Fruit fly (Drosophila melanogaster) whole organism, wandering third instar larva: Measurements from ENCODE around the gene Cpr76Ba.
"Not testable (repeated sequence)": the region's sequence is repeated elsewhere in the genome, so short reads cannot be mapped to it uniquely, and the experiment has no call there.

Experiments used
- Abd-B ChIP-seq: fragments of >200 bp; optimal IDR thresholded peaks from 2 replicates; lab custom pipeline; 2017; ENCODE audit warnings: missing biosample characterization, missing genetic modification characterization
- CG9705 ChIP-seq: fragments of 200-800 bp; sonication (Bioruptor generic); optimal IDR thresholded peaks from 2 replicates; lab custom pipeline; 2018; ENCODE audit warnings: missing biosample characterization, mild to moderate bottlenecking, missing genetic modification characterization
- CrebA ChIP-seq: fragments of 200-800 bp; sonication (Bioruptor generic); optimal IDR thresholded peaks from 2 replicates; lab custom pipeline; 2016; ENCODE audit warnings: missing biosample characterization, mild to moderate bottlenecking, missing genetic modification characterization, borderline replicate concordance
- Dfd ChIP-seq: fragments of >200 bp; optimal IDR thresholded peaks from 2 replicates; lab custom pipeline; 2017; ENCODE audit warnings: missing biosample characterization, missing genetic modification characterization
- Dif ChIP-seq: fragments of 200-275, 200-300 bp; sonication (Bioruptor generic); optimal IDR thresholded peaks from 2 replicates; lab custom pipeline; 2018; ENCODE audit warnings: missing biosample characterization, missing genetic modification characterization; ENCODE audit not compliant: partially characterized antibody
- GATAd ChIP-seq: sonication (Bioruptor generic); optimal IDR thresholded peaks from 2 replicates; lab custom pipeline; 2016; ENCODE audit warnings: missing biosample characterization, missing genetic modification characterization
- HLH106 ChIP-seq: fragments of 200-800 bp; optimal IDR thresholded peaks from 3 replicates; lab custom pipeline; 2019; ENCODE audit warnings: missing biosample characterization, mild to moderate bottlenecking, missing genetic modification characterization, moderate library complexity
- Hnf4 ChIP-seq: fragments of 200-800 bp; sonication (Bioruptor generic); optimal IDR thresholded peaks from 2 replicates; lab custom pipeline; 2016; ENCODE audit warnings: missing biosample characterization, mild to moderate bottlenecking, missing genetic modification characterization
- Hr78 ChIP-seq: fragments of >200 bp; optimal IDR thresholded peaks from 2 replicates; lab custom pipeline; 2017; ENCODE audit warnings: missing biosample characterization, missing genetic modification characterization
- Hr83 ChIP-seq: fragments of 200-300 bp; sonication (Bioruptor generic); optimal IDR thresholded peaks from 2 replicates; lab custom pipeline; 2016; ENCODE audit warnings: missing biosample characterization, mild to moderate bottlenecking, missing genetic modification characterization, moderate library complexity; ENCODE audit not compliant: poor library complexity, severe bottlenecking
- Mio ChIP-seq: sonication (Bioruptor generic); optimal IDR thresholded peaks from 2 replicates; lab custom pipeline; 2016; ENCODE audit warnings: missing biosample characterization, missing genetic modification characterization
- Myc ChIP-seq: fragments of >200 bp; optimal IDR thresholded peaks from 2 replicates; lab custom pipeline; 2017
- Rel ChIP-seq, 2 experiments: fragments of 200-800 bp; sonication (Bioruptor generic) in 1 of 2; optimal IDR thresholded peaks; 2 replicates in 1 of 2; 3 replicates in 1 of 2; lab custom pipeline; 2016 to 2019; ENCODE audit warnings: mild to moderate bottlenecking in 2 of 2, missing biosample characterization in 2 of 2, missing genetic modification characterization in 2 of 2, moderate library complexity in 1 of 2
- Sp1 ChIP-seq: fragments of 200-800 bp; sonication (Bioruptor generic); optimal IDR thresholded peaks from 3 replicates; lab custom pipeline; 2019; ENCODE audit warnings: missing biosample characterization, mild to moderate bottlenecking, missing genetic modification characterization, moderate library complexity
- Vsx2 ChIP-seq: fragments of 200-300, 225-300 bp; sonication (Bioruptor generic); optimal IDR thresholded peaks from 2 replicates; lab custom pipeline; 2018; ENCODE audit warnings: missing biosample characterization, missing genetic modification characterization; ENCODE audit not compliant: partially characterized antibody
- br ChIP-seq: fragments of 200-800 bp; sonication (Bioruptor generic); optimal IDR thresholded peaks from 2 replicates; lab custom pipeline; 2016; ENCODE audit warnings: missing biosample characterization, missing genetic modification characterization
- brk ChIP-seq: fragments of 200-800 bp; sonication (Bioruptor generic); optimal IDR thresholded peaks from 2 replicates; lab custom pipeline; 2016; ENCODE audit warnings: missing biosample characterization, mild to moderate bottlenecking, missing genetic modification characterization
- dl ChIP-seq, 2 experiments: fragments of 175-275, 200-275 bp in 1 of 2; fragments of 200-275 bp in 1 of 2; sonication (Bioruptor generic); optimal IDR thresholded peaks; lab custom pipeline; 2018; ENCODE audit warnings: mild to moderate bottlenecking in 2 of 2, missing biosample characterization in 2 of 2, missing genetic modification characterization in 2 of 2, moderate library complexity in 2 of 2; ENCODE audit not compliant: partially characterized antibody in 2 of 2, insufficient read depth in 1 of 2
- dmrt93B ChIP-seq: fragments of 200-800 bp; sonication (Bioruptor generic); optimal IDR thresholded peaks from 2 replicates; lab custom pipeline; 2018; ENCODE audit warnings: missing biosample characterization, mild to moderate bottlenecking, missing genetic modification characterization
- dsf ChIP-seq: sonication (Bioruptor generic); optimal IDR thresholded peaks from 2 replicates; lab custom pipeline; 2016; ENCODE audit warnings: missing biosample characterization, missing genetic modification characterization, borderline replicate concordance
- ey ChIP-seq: fragments of 200-800 bp; sonication (Bioruptor generic); optimal IDR thresholded peaks from 2 replicates; lab custom pipeline; 2016; ENCODE audit warnings: missing biosample characterization, missing genetic modification characterization
- foxo ChIP-seq, 2 experiments: fragments of 200-800 bp; sonication (Bioruptor generic); optimal IDR thresholded peaks; 2 replicates in 1 of 2; 3 replicates in 1 of 2; lab custom pipeline; 2016 to 2017; ENCODE audit warnings: missing biosample characterization in 2 of 2, missing genetic modification characterization in 2 of 2
- fru ChIP-seq: fragments of 200-800 bp; sonication (Bioruptor generic); optimal IDR thresholded peaks from 3 replicates; lab custom pipeline; 2016; ENCODE audit warnings: missing biosample characterization, mild to moderate bottlenecking, missing genetic modification characterization
- h ChIP-seq: fragments of 200-800 bp; sonication (Bioruptor generic); optimal IDR thresholded peaks from 3 replicates; lab custom pipeline; 2016; ENCODE audit warnings: missing biosample characterization, mild to moderate bottlenecking, missing genetic modification characterization
- jim ChIP-seq: fragments of 175-275, 200-325 bp; sonication (Bioruptor generic); optimal IDR thresholded peaks from 2 replicates; lab custom pipeline; 2016; ENCODE audit warnings: missing biosample characterization, mild to moderate bottlenecking, missing genetic modification characterization
- pan ChIP-seq: fragments of >200 bp; optimal IDR thresholded peaks from 2 replicates; lab custom pipeline; 2017
- psq ChIP-seq: fragments of 200-800 bp; sonication (Bioruptor generic); optimal IDR thresholded peaks from 3 replicates; lab custom pipeline; 2017; ENCODE audit warnings: missing biosample characterization, mild to moderate bottlenecking, missing genetic modification characterization, moderate library complexity
- rgr ChIP-seq: fragments of 200-800 bp; sonication (Bioruptor generic); optimal IDR thresholded peaks from 3 replicates; lab custom pipeline; 2016; ENCODE audit warnings: missing biosample characterization, mild to moderate bottlenecking, missing genetic modification characterization
- sage ChIP-seq: fragments of 200-800 bp; sonication (Bioruptor generic); optimal IDR thresholded peaks from 2 replicates; lab custom pipeline; 2016; ENCODE audit warnings: missing biosample characterization, mild to moderate bottlenecking, missing genetic modification characterization
- sv ChIP-seq: fragments of 200-800 bp; sonication (Bioruptor generic); optimal IDR thresholded peaks from 3 replicates; lab custom pipeline; 2016; ENCODE audit warnings: missing biosample characterization, missing genetic modification characterization
- tai ChIP-seq: sonication (Bioruptor generic); optimal IDR thresholded peaks from 2 replicates; lab custom pipeline; 2016; ENCODE audit warnings: missing biosample characterization, missing genetic modification characterization
- usp ChIP-seq: fragments of >200 bp; optimal IDR thresholded peaks from 2 replicates; lab custom pipeline; 2017; ENCODE audit warnings: missing biosample characterization, missing genetic modification characterization
- woc ChIP-seq: sonication (Bioruptor generic); optimal IDR thresholded peaks from 2 replicates; lab custom pipeline; 2016; ENCODE audit warnings: missing biosample characterization, mild to moderate bottlenecking, missing genetic modification characterization

Cpr76Ba gene

dm6 chr3L:19487260-19487659 is 30.9 kb downstream of the Cpr76Ba start, which contains the start of gene CG32212:
Gene CG32212 (plus strand): TSS chr3L:19487560.
- not testable (repeated sequence) for TF ChIP-seq dsf, Vsx2, woc (GFP tag; lab: Kevin White, UChicago)

- TF ChIP-seq rgr (no peak), br (GFP tag; lab: Kevin White, UChicago) (no peak), Vsx2 (GFP tag; lab: Kevin White, UChicago) (no peak), ey (no peak), Hr83 (no peak), Mio (no peak), h (GFP tag; lab: Kevin White, UChicago) (no peak), tai (GFP tag; lab: Kevin White, UChicago) (no peak), dmrt93B (GFP tag; lab: Kevin White, UChicago) (no peak), CrebA (GFP tag; lab: Kevin White, UChicago) (no peak), foxo (GFP tag; optimal IDR thresholded peaks at IDR 0.05; lab: Kevin White, UChicago) (no peak), sv (GFP tag; lab: Kevin White, UChicago) (no peak), Dfd (GFP tag; lab: Kevin White, UChicago) (no peak), woc (GFP tag; lab: Kevin White, UChicago) (no peak), GATAd (GFP tag; lab: Kevin White, UChicago) (no peak)
- TF ChIP-seq, all 38 proteins: peak for 0
These were observed 31.7 kb downstream of the Cpr76Ba start, which contains the start of gene brv1 for dm6 chr3L:19486398-19486797. Gene brv1 (minus strand): TSS chr3L:19486498.

- no peak for TF ChIP-seq Hnf4 (GFP tag; lab: Kevin White, UChicago)
- TF ChIP-seq rgr, result no peak
- no peak for TF ChIP-seq Hr83
- TF ChIP-seq dl (GFP tag; optimal IDR thresholded peaks at IDR 0.05; lab: Kevin White, UChicago; ENCODE audit: insufficient read depth in 1 of 2, partially characterized antibody in 2 of 2), result peak in 1 of 2 experiments; percentile 42
- no peak for TF ChIP-seq brk (GFP tag; lab: Kevin White, UChicago)
- TF ChIP-seq Dif (GFP tag; lab: Kevin White, UChicago), result peak; percentile 94
- TF ChIP-seq foxo (GFP tag; optimal IDR thresholded peaks at IDR 0.05; lab: Kevin White, UChicago), result no peak
- no peak for TF ChIP-seq CG9705 (GFP tag; lab: Kevin White, UChicago)
- TF ChIP-seq Sp1 (GFP tag; lab: Kevin White, UChicago), result no peak
- TF ChIP-seq GATAd (GFP tag; lab: Kevin White, UChicago), result no peak
- peak; percentile 70 for TF ChIP-seq Vsx2 (GFP tag; lab: Kevin White, UChicago)
- TF ChIP-seq sv (GFP tag; lab: Kevin White, UChicago), result no peak
- no peak for TF ChIP-seq Hr78 (GFP tag; lab: Kevin White, UChicago)
- peak; percentile 55 for TF ChIP-seq Myc
- TF ChIP-seq HLH106, result no peak
- TF ChIP-seq Abd-B (GFP tag; lab: Kevin White, UChicago), result no peak
- no peak for TF ChIP-seq h (GFP tag; lab: Kevin White, UChicago)
- TF ChIP-seq dmrt93B (GFP tag; lab: Kevin White, UChicago), result no peak
- no peak for TF ChIP-seq sage (GFP tag; lab: Kevin White, UChicago)
- no peak for TF ChIP-seq fru (GFP tag; lab: Kevin White, UChicago)
These were observed 35.1 kb downstream of the Cpr76Ba start for dm6 chr3L:19483007-19483406.

dm6 chr3L:19482014-19482413 is 36.1 kb downstream of the Cpr76Ba start:
- TF ChIP-seq pan (lab: Kevin White, UChicago) (no peak), woc (GFP tag; lab: Kevin White, UChicago) (no peak), dl (GFP tag; optimal IDR thresholded peaks at IDR 0.05; lab: Kevin White, UChicago; ENCODE audit: insufficient read depth in 1 of 2, partially characterized antibody in 2 of 2) (no peak)

dm6 chr3L:19481209-19481608 is 36.9 kb downstream of the Cpr76Ba start:
- TF ChIP-seq usp (GFP tag; lab: Kevin White, UChicago) (no peak), psq (GFP tag; lab: Kevin White, UChicago) (no peak), jim (GFP tag; lab: Kevin White, UChicago) (peak; percentile 53), Rel (GFP tag; optimal IDR thresholded peaks at IDR 0.05; lab: Kevin White, UChicago) (no peak), Rel (tag; optimal IDR thresholded peaks at IDR 0.05; lab: Kevin White, UChicago) (peak; percentile 62), sv (GFP tag; lab: Kevin White, UChicago) (no peak)
